Comparison of ENCODE assay signal across 5 fruit fly cellular contexts in genomic region chrX:2009453-2010009, dm6.
A peak's percentile ranks its signal among the peaks of the same experiment; 100 is the strongest.
TF ChIP-seq lines count a peak whose summit lies in the region.

No protein-coding gene starts in this region.

TF ChIP-seq in whole organism, adult, 20 proteins besides CTCF, POLR2A, EP300 and RAD21 (continued from another document):
- TF ChIP-seq CG12768 (GFP tag; optimal IDR thresholded peaks at IDR 0.05; lab: Kevin White, UChicago) (peak; percentile 55), pad (GFP tag; optimal IDR thresholded peaks at IDR 0.05; lab: Kevin White, UChicago) (peak; percentile 49)
TF ChIP-seq in whole organism, adult: peak in this region for 14.

TF ChIP-seq in whole organism, embryonic, 481 proteins besides CTCF, POLR2A, EP300 and RAD21 (continued from another document and continues in another):
- no peak for TF ChIP-seq zen2 (GFP tag; IDR thresholded peaks at IDR 0.05; lab: Robert Waterston, UW; ENCODE audit: partially characterized antibody)
- peak; percentile 82 for TF ChIP-seq CG16815 (GFP tag; optimal IDR thresholded peaks at IDR 0.05; lab: Kevin White, UChicago)
- TF ChIP-seq CG11504 (tag; optimal IDR thresholded peaks at IDR 0.05; lab: Kevin White, UChicago) = peak; percentile 85
- peak; percentile 51 for TF ChIP-seq CG10654 (GFP tag; optimal IDR thresholded peaks at IDR 0.05; lab: Kevin White, UChicago)
- TF ChIP-seq CG12155 (GFP tag; optimal IDR thresholded peaks at IDR 0.05; lab: Kevin White, UChicago) = peak; percentile 60
- peak; percentile 67 for TF ChIP-seq tx (GFP tag; optimal IDR thresholded peaks at IDR 0.05; lab: Kevin White, UChicago)
- TF ChIP-seq CG3847 (GFP tag; IDR thresholded peaks at IDR 0.05; lab: Robert Waterston, UW) = peak; percentile 52
- TF ChIP-seq sim (GFP tag; IDR thresholded peaks at IDR 0.05; lab: Robert Waterston, UW) = 0 out of 2 replicates have a peak, but pooled peaks have one; percentile 30
- TF ChIP-seq so (GFP tag; IDR thresholded peaks at IDR 0.05; lab: Robert Waterston, UW) = peak; percentile 65; the same call in 1 of the 3 replicates
- peak; percentile 6 for TF ChIP-seq CG17186 (GFP tag; optimal IDR thresholded peaks at IDR 0.05; lab: Kevin White, UChicago)
- TF ChIP-seq Bdp1 (GFP tag; optimal IDR thresholded peaks at IDR 0.05; lab: Kevin White, UChicago) = peak; percentile 13
- peak; percentile 47 for TF ChIP-seq phol (tag; optimal IDR thresholded peaks at IDR 0.05; lab: Kevin White, UChicago)
- no peak for TF ChIP-seq pita (GFP tag; optimal IDR thresholded peaks at IDR 0.05; lab: Kevin White, UChicago)
- TF ChIP-seq NFAT (GFP tag; IDR thresholded peaks at IDR 0.05; lab: Robert Waterston, UW) = peak; percentile 53; the same call in 1 of the 2 replicates
- TF ChIP-seq CG6765 (GFP tag; optimal IDR thresholded peaks at IDR 0.05; lab: Kevin White, UChicago) = no peak
- peak; percentile 59 for TF ChIP-seq vfl (GFP tag; optimal IDR thresholded peaks at IDR 0.05; lab: Kevin White, UChicago)
- no peak for TF ChIP-seq Bgb (GFP tag; IDR thresholded peaks at IDR 0.05; lab: Robert Waterston, UW; ENCODE audit: partially characterized antibody)
- peak; percentile 74 for TF ChIP-seq CG4820 (GFP tag; optimal IDR thresholded peaks at IDR 0.05; lab: Kevin White, UChicago)
- TF ChIP-seq nerfin-1 (tag; optimal IDR thresholded peaks at IDR 0.05; lab: Kevin White, UChicago) = peak; percentile 61
- peak in 1 of 2 experiments; percentile 63 for TF ChIP-seq bsh (GFP tag; optimal IDR thresholded peaks at IDR 0.05; lab: Kevin White, UChicago)
- peak; percentile 63 for TF ChIP-seq caup (GFP tag; optimal IDR thresholded peaks at IDR 0.05; lab: Kevin White, UChicago; ENCODE audit: severe bottlenecking)
- peak; percentile 63 for TF ChIP-seq ara (GFP tag; IDR thresholded peaks at IDR 0.05; lab: Robert Waterston, UW)
- TF ChIP-seq CG2199 (GFP tag; IDR thresholded peaks at IDR 0.05; lab: Robert Waterston, UW) = no peak
- peak; percentile 68 for TF ChIP-seq sug (tag; optimal IDR thresholded peaks at IDR 0.05; lab: Kevin White, UChicago)
- TF ChIP-seq bcd (GFP tag; optimal IDR thresholded peaks at IDR 0.05; lab: Kevin White, UChicago) = peak; percentile 72
- TF ChIP-seq crc (GFP tag; optimal IDR thresholded peaks at IDR 0.05; lab: Kevin White, UChicago) = peak; percentile 80
- TF ChIP-seq ase (GFP tag; IDR thresholded peaks at IDR 0.05; lab: Robert Waterston, UW) = peak; percentile 54
- TF ChIP-seq gcm2 (GFP tag; optimal IDR thresholded peaks at IDR 0.05; lab: Kevin White, UChicago) = peak; percentile 43
- TF ChIP-seq Side (GFP tag; optimal IDR thresholded peaks at IDR 0.05; lab: Kevin White, UChicago) = peak; percentile 58
- TF ChIP-seq br (optimal IDR thresholded peaks at IDR 0.05; lab: Kevin White, UChicago) = no peak
- no peak for TF ChIP-seq Scr (GFP tag; IDR thresholded peaks at IDR 0.05; lab: Robert Waterston, UW; ENCODE audit: partially characterized antibody)

TF ChIP-seq in whole organism, prepupa, 60 proteins besides CTCF, POLR2A, EP300 and RAD21 (continued from another document and continues in another):
- TF ChIP-seq CG11294 (GFP tag; IDR thresholded peaks at IDR 0.05; lab: Robert Waterston, UW) (peak; percentile 13), CG8119 (GFP tag; IDR thresholded peaks at IDR 0.05; lab: Robert Waterston, UW) (peak; percentile 59; the same call in 2 of the 3 replicates), Ets21C (GFP tag; optimal IDR thresholded peaks at IDR 0.05; lab: Kevin White, UChicago) (peak; percentile 79), CG10669 (GFP tag; optimal IDR thresholded peaks at IDR 0.05; lab: Kevin White, UChicago) (peak; percentile 63), dac (GFP tag; optimal IDR thresholded peaks at IDR 0.05; lab: Kevin White, UChicago) (peak; percentile 60), OdsH (GFP tag; optimal IDR thresholded peaks at IDR 0.05; lab: Kevin White, UChicago) (peak; percentile 70), cyc (GFP tag; optimal IDR thresholded peaks at IDR 0.05; lab: Kevin White, UChicago) (peak; percentile 49), eg (GFP tag; IDR thresholded peaks at IDR 0.05; lab: Robert Waterston, UW) (peak; percentile 64), CG6808 (GFP tag; optimal IDR thresholded peaks at IDR 0.05; lab: Kevin White, UChicago) (no peak), Sox102F (GFP tag; optimal IDR thresholded peaks at IDR 0.05; lab: Kevin White, UChicago) (peak; percentile 67), Met (GFP tag; optimal IDR thresholded peaks at IDR 0.05; lab: Kevin White, UChicago) (peak; percentile 68), CG31627 (GFP tag; optimal IDR thresholded peaks at IDR 0.05; lab: Kevin White, UChicago) (peak; percentile 71), Hr38 (GFP tag; optimal IDR thresholded peaks at IDR 0.05; lab: Kevin White, UChicago) (no peak), CG34406 (GFP tag; optimal IDR thresholded peaks at IDR 0.05; lab: Kevin White, UChicago) (peak; percentile 57), Sox14 (GFP tag; optimal IDR thresholded peaks at IDR 0.05; lab: Kevin White, UChicago) (peak; percentile 59), dsx (GFP tag; optimal IDR thresholded peaks at IDR 0.05; lab: Kevin White, UChicago; ENCODE audit: poor library complexity, severe bottlenecking) (peak; percentile 44), CG3919 (GFP tag; optimal IDR thresholded peaks at IDR 0.05; lab: Kevin White, UChicago) (peak; percentile 63), lz (GFP tag; optimal IDR thresholded peaks at IDR 0.05; lab: Kevin White, UChicago) (peak; percentile 81), Hr39 (GFP tag; optimal IDR thresholded peaks at IDR 0.05; lab: Kevin White, UChicago) (peak; percentile 79), Ets96B (tag; optimal IDR thresholded peaks at IDR 0.05; lab: Kevin White, UChicago) (peak; percentile 61), CG11762 (GFP tag; optimal IDR thresholded peaks at IDR 0.05; lab: Kevin White, UChicago; ENCODE audit: insufficient read depth) (peak; percentile 63), Lpt (GFP tag; optimal IDR thresholded peaks at IDR 0.05; lab: Kevin White, UChicago) (peak; percentile 53), topi (GFP tag; optimal IDR thresholded peaks at IDR 0.05; lab: Kevin White, UChicago) (peak; percentile 81), CG8632 (GFP tag; optimal IDR thresholded peaks at IDR 0.05; lab: Kevin White, UChicago) (peak; percentile 64), CG8319 (GFP tag; optimal IDR thresholded peaks at IDR 0.05; lab: Kevin White, UChicago) (peak; percentile 50), CG3032 (tag; optimal IDR thresholded peaks at IDR 0.05; lab: Kevin White, UChicago) (peak; percentile 76), esn (GFP tag; optimal IDR thresholded peaks at IDR 0.05; lab: Kevin White, UChicago) (peak; percentile 83), CG7368 (GFP tag; optimal IDR thresholded peaks at IDR 0.05; lab: Kevin White, UChicago) (peak; percentile 7), CG6276 (GFP tag; optimal IDR thresholded peaks at IDR 0.05; lab: Kevin White, UChicago) (peak; percentile 67), CG15336 (GFP tag; IDR thresholded peaks at IDR 0.05; lab: Robert Waterston, UW) (peak; percentile 52), Blimp-1 (GFP tag; optimal IDR thresholded peaks at IDR 0.05; lab: Kevin White, UChicago) (peak; percentile 42), Hr4 (GFP tag; optimal IDR thresholded peaks at IDR 0.05; lab: Kevin White, UChicago) (peak; percentile 93)

TF ChIP-seq in whole organism, pupa, 21 proteins besides CTCF, POLR2A, EP300 and RAD21 (continued from another document):
- peak; percentile 86 for TF ChIP-seq CG14655 (GFP tag; optimal IDR thresholded peaks at IDR 0.05; lab: Kevin White, UChicago)

TF ChIP-seq in whole organism, wandering third instar larva, 38 proteins besides CTCF, POLR2A, EP300 and RAD21 (continued from another document):
- TF ChIP-seq sage (GFP tag; optimal IDR thresholded peaks at IDR 0.05; lab: Kevin White, UChicago) (no peak), rgr (GFP tag; optimal IDR thresholded peaks at IDR 0.05; lab: Kevin White, UChicago) (peak; percentile 65), sv (GFP tag; optimal IDR thresholded peaks at IDR 0.05; lab: Kevin White, UChicago) (peak; percentile 63), Mio (GFP tag; optimal IDR thresholded peaks at IDR 0.05; lab: Kevin White, UChicago) (no peak), CrebA (GFP tag; optimal IDR thresholded peaks at IDR 0.05; lab: Kevin White, UChicago; ENCODE audit: borderline replicate concordance) (no peak), brk (GFP tag; optimal IDR thresholded peaks at IDR 0.05; lab: Kevin White, UChicago) (no peak), h (GFP tag; optimal IDR thresholded peaks at IDR 0.05; lab: Kevin White, UChicago) (peak; percentile 51), usp (GFP tag; optimal IDR thresholded peaks at IDR 0.05; lab: Kevin White, UChicago) (no peak), dl (GFP tag; optimal IDR thresholded peaks at IDR 0.05; lab: Kevin White, UChicago; ENCODE audit: insufficient read depth in 1 of 2, partially characterized antibody in 2 of 2) (no peak), Dif (GFP tag; optimal IDR thresholded peaks at IDR 0.05; lab: Kevin White, UChicago; ENCODE audit: partially characterized antibody) (no peak), br (GFP tag; optimal IDR thresholded peaks at IDR 0.05; lab: Kevin White, UChicago) (peak; percentile 57), Hnf4 (GFP tag; optimal IDR thresholded peaks at IDR 0.05; lab: Kevin White, UChicago) (peak; percentile 51), Hr83 (GFP tag; optimal IDR thresholded peaks at IDR 0.05; lab: Kevin White, UChicago; ENCODE audit: poor library complexity, severe bottlenecking) (no peak), GATAd (GFP tag; optimal IDR thresholded peaks at IDR 0.05; lab: Kevin White, UChicago) (no peak)
TF ChIP-seq in whole organism, wandering third instar larva: peak in this region for 14.
